Fruit fly (Drosophila melanogaster) whole organism, wandering third instar larva: ENCODE measurements around the gene wwk.

Experiments used
- Abd-B ChIP-seq: fragments of >200 bp; optimal IDR thresholded peaks from 2 replicates; lab custom pipeline; 2017; ENCODE audit warnings: missing biosample characterization, missing genetic modification characterization
- Dif ChIP-seq: fragments of 200-275, 200-300 bp; sonication (Bioruptor generic); optimal IDR thresholded peaks from 2 replicates; lab custom pipeline; 2018; ENCODE audit warnings: missing biosample characterization, missing genetic modification characterization; ENCODE audit not compliant: partially characterized antibody
- Jra ChIP-seq: sonication (Bioruptor generic); optimal IDR thresholded peaks from 2 replicates; lab custom pipeline; 2016; ENCODE audit warnings: missing biosample characterization, missing genetic modification characterization
- Mio ChIP-seq: sonication (Bioruptor generic); optimal IDR thresholded peaks from 2 replicates; lab custom pipeline; 2016; ENCODE audit warnings: missing biosample characterization, missing genetic modification characterization
- Myc ChIP-seq: fragments of >200 bp; optimal IDR thresholded peaks from 2 replicates; lab custom pipeline; 2017
- brk ChIP-seq: fragments of 200-800 bp; sonication (Bioruptor generic); optimal IDR thresholded peaks from 2 replicates; lab custom pipeline; 2016; ENCODE audit warnings: missing biosample characterization, mild to moderate bottlenecking, missing genetic modification characterization
- dmrt93B ChIP-seq: fragments of 200-800 bp; sonication (Bioruptor generic); optimal IDR thresholded peaks from 2 replicates; lab custom pipeline; 2018; ENCODE audit warnings: missing biosample characterization, mild to moderate bottlenecking, missing genetic modification characterization
- dsf ChIP-seq: sonication (Bioruptor generic); optimal IDR thresholded peaks from 2 replicates; lab custom pipeline; 2016; ENCODE audit warnings: missing biosample characterization, missing genetic modification characterization, borderline replicate concordance
- fru ChIP-seq: fragments of 200-800 bp; sonication (Bioruptor generic); optimal IDR thresholded peaks from 3 replicates; lab custom pipeline; 2016; ENCODE audit warnings: missing biosample characterization, mild to moderate bottlenecking, missing genetic modification characterization
- lola ChIP-seq: fragments of >200 bp; optimal IDR thresholded peaks from 2 replicates; lab custom pipeline; 2017; ENCODE audit warnings: missing biosample characterization, missing genetic modification characterization
- psq ChIP-seq: fragments of 200-800 bp; sonication (Bioruptor generic); optimal IDR thresholded peaks from 3 replicates; lab custom pipeline; 2017; ENCODE audit warnings: missing biosample characterization, mild to moderate bottlenecking, missing genetic modification characterization, moderate library complexity
- sage ChIP-seq: fragments of 200-800 bp; sonication (Bioruptor generic); optimal IDR thresholded peaks from 2 replicates; lab custom pipeline; 2016; ENCODE audit warnings: missing biosample characterization, mild to moderate bottlenecking, missing genetic modification characterization
- woc ChIP-seq: sonication (Bioruptor generic); optimal IDR thresholded peaks from 2 replicates; lab custom pipeline; 2016; ENCODE audit warnings: missing biosample characterization, mild to moderate bottlenecking, missing genetic modification characterization

DNA sequence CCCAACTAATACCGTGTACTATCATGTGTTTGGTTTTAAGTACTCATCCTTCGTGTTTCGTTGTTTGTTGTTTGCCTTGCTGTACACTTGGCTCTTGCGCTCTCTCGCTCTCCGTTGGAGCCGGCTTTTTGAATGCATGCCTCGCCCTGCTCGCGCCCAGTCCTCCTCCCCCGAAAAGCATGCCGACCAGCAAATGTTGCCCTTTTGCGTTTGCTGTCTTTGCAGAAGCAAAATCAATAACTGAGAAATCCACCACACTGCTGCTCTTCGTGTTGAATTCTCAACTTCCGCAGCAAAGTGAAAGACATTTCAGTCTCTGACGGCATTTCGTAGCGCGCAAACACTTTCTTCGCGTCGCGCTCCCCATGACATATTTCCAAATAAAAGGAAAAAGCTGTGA is at the start of gene wwk:
- TF ChIP-seq Mio (GFP tag; lab: Kevin White, UChicago) (no peak), woc (GFP tag; lab: Kevin White, UChicago) (no peak), dmrt93B (GFP tag; lab: Kevin White, UChicago) (no peak), lola (GFP tag; lab: Kevin White, UChicago) (no peak), Myc (no peak), Dif (GFP tag; lab: Kevin White, UChicago) (no peak), Jra (GFP tag; lab: Kevin White, UChicago) (no peak), brk (GFP tag; lab: Kevin White, UChicago) (no peak), Abd-B (GFP tag; lab: Kevin White, UChicago) (no peak), dsf (GFP tag; lab: Kevin White, UChicago) (no peak), sage (GFP tag; lab: Kevin White, UChicago) (no peak), psq (no peak), fru (GFP tag; lab: Kevin White, UChicago) (no peak)
